Fruit fly (Drosophila melanogaster): Measurements from ENCODE around the gene Gtpx.

Gene Gtpx

dm6 chr3L:3303087-3303526 lies 23.0 kb upstream of the Gtpx start, which contains the start of gene CG14968 (continued):
- TF ChIP-seq Meics (GFP tag; optimal IDR thresholded peaks at IDR 0.05) = peak; percentile 96
- TF ChIP-seq CG4617 (GFP tag; optimal IDR thresholded peaks at IDR 0.05; ENCODE audit: borderline replicate concordance) = peak; percentile 67
- peak; percentile 90 for TF ChIP-seq Bteb2 (GFP tag; optimal IDR thresholded peaks at IDR 0.05)
- no peak for TF ChIP-seq dm (GFP tag; optimal IDR thresholded peaks at IDR 0.05)
- TF ChIP-seq sob (GFP tag; IDR thresholded peaks at IDR 0.05) = peak; percentile 98
- TF ChIP-seq CG1233 (GFP tag; optimal IDR thresholded peaks at IDR 0.05) = peak; percentile 92
- TF ChIP-seq CG6654 (GFP tag; optimal IDR thresholded peaks at IDR 0.05) = peak; percentile 74
- TF ChIP-seq CG6854 (GFP tag; optimal IDR thresholded peaks at IDR 0.05) = peak; percentile 86
- TF ChIP-seq CG12071 (GFP tag; optimal IDR thresholded peaks at IDR 0.05) = peak; percentile 88
- TF ChIP-seq cg (GFP tag; optimal IDR thresholded peaks at IDR 0.05) = no peak
- TF ChIP-seq CG8924 (tag; optimal IDR thresholded peaks at IDR 0.05) = peak; percentile 95
- TF ChIP-seq fu2 (GFP tag; optimal IDR thresholded peaks at IDR 0.05) = peak; percentile 57
- TF ChIP-seq tgo (GFP tag; IDR thresholded peaks at IDR 0.05) = peak; percentile 96
- peak in 1 of 2 experiments; percentile 51 for TF ChIP-seq crp (GFP tag; optimal IDR thresholded peaks at IDR 0.05)
- TF ChIP-seq ab (GFP tag; optimal IDR thresholded peaks at IDR 0.05) = no peak
- TF ChIP-seq CG17912 (GFP tag; optimal IDR thresholded peaks at IDR 0.05) = peak; percentile 76
- TF ChIP-seq fd3F (GFP tag; optimal IDR thresholded peaks at IDR 0.05) = peak; percentile 93
- peak; percentile 63 for TF ChIP-seq Side (GFP tag; optimal IDR thresholded peaks at IDR 0.05)
- TF ChIP-seq NfI (GFP tag; optimal IDR thresholded peaks at IDR 0.05) = peak; percentile 94
- peak; percentile 73 for TF ChIP-seq CG31365 (tag; optimal IDR thresholded peaks at IDR 0.05)
- TF ChIP-seq HLH3B (GFP tag; IDR thresholded peaks at IDR 0.05) = peak; percentile 96
- TF ChIP-seq CG2202 (tag; optimal IDR thresholded peaks at IDR 0.05) = peak; percentile 73
- peak; percentile 89 for TF ChIP-seq ATbp (GFP tag; optimal IDR thresholded peaks at IDR 0.05)
- TF ChIP-seq sim (GFP tag; IDR thresholded peaks at IDR 0.05) = peak; percentile 77; the same call in 1 of the 2 replicates
- peak; percentile 99 for TF ChIP-seq vvl (GFP tag; IDR thresholded peaks at IDR 0.05)
- TF ChIP-seq CG31441 (GFP tag; IDR thresholded peaks at IDR 0.05) = peak; percentile 93
- TF ChIP-seq CG9797 (GFP tag; optimal IDR thresholded peaks at IDR 0.05) = no peak
- peak; percentile 88 for TF ChIP-seq CG7987 (GFP tag; optimal IDR thresholded peaks at IDR 0.05)
- TF ChIP-seq C15 (GFP tag; IDR thresholded peaks at IDR 0.05) = peak; percentile 90
- TF ChIP-seq hb (GFP tag; IDR thresholded peaks at IDR 0.05; ENCODE audit: partially characterized antibody) = no peak
- no peak for TF ChIP-seq Mes4 (GFP tag; optimal IDR thresholded peaks at IDR 0.05)
- peak; percentile 87 for TF ChIP-seq CG18764 (GFP tag; optimal IDR thresholded peaks at IDR 0.05)
- peak; percentile 92 for TF ChIP-seq az2 (GFP tag; optimal IDR thresholded peaks at IDR 0.05)
- peak; percentile 86 for TF ChIP-seq Gug (GFP tag; IDR thresholded peaks at IDR 0.05)
- TF ChIP-seq zfh1 (GFP tag; IDR thresholded peaks at IDR 0.05) = peak; percentile 98
- peak; percentile 84 for TF ChIP-seq CG9215 (GFP tag; IDR thresholded peaks at IDR 0.05)
- TF ChIP-seq E2f2 (GFP tag; IDR thresholded peaks at IDR 0.05) = peak; percentile 76
- TF ChIP-seq Mad (GFP tag; optimal IDR thresholded peaks at IDR 0.05) = peak; percentile 79
- TF ChIP-seq cwo (GFP tag; optimal IDR thresholded peaks at IDR 0.05) = peak; percentile 92
- TF ChIP-seq NC2β (GFP tag; optimal IDR thresholded peaks at IDR 0.05) = no peak
- peak; percentile 95 for TF ChIP-seq bowl (GFP tag; IDR thresholded peaks at IDR 0.05)
- peak; percentile 94 for TF ChIP-seq CG7372 (GFP tag; IDR thresholded peaks at IDR 0.05)
- peak; percentile 89 for TF ChIP-seq CG6683 (GFP tag; optimal IDR thresholded peaks at IDR 0.05)
- TF ChIP-seq sens (GFP tag) = peak; percentile 97
- TF ChIP-seq Ssrp (tag; optimal IDR thresholded peaks at IDR 0.05) = peak; percentile 92
- no peak for TF ChIP-seq CG13287 (GFP tag; IDR thresholded peaks at IDR 0.05; ENCODE audit: partially characterized antibody)
- no peak for TF ChIP-seq prd (optimal IDR thresholded peaks at IDR 0.05)
- peak; percentile 92 for TF ChIP-seq prd (GFP tag; IDR thresholded peaks at IDR 0.05)
- TF ChIP-seq CG15073 (GFP tag; optimal IDR thresholded peaks at IDR 0.05) = peak; percentile 45
- TF ChIP-seq Lhr (GFP tag; optimal IDR thresholded peaks at IDR 0.05) = peak; percentile 69
- peak; percentile 92 for TF ChIP-seq CG17361 (GFP tag; IDR thresholded peaks at IDR 0.05)
